Worm (Caenorhabditis elegans): ENCODE results near the gene Y62H9A.10.

ce11 chrX:11910046-11910445 lies 7.5 kb upstream of the Y62H9A.10 start, which contains the start of gene Y62H9A.15:
- TF ChIP-seq dve-1 (tag; optimal IDR thresholded peaks at IDR 0.05) (no peak), tbx-2 (tag; optimal IDR thresholded peaks at IDR 0.05) (no peak), ama-1 (optimal IDR thresholded peaks at IDR 0.05) (no peak), madf-2 (tag; optimal IDR thresholded peaks at IDR 0.05) (no peak), eyg-1 (tag; optimal IDR thresholded peaks at IDR 0.05) (no peak), pha-4 (tag; optimal IDR thresholded peaks at IDR 0.05) (no peak), F13H6.1 (tag; optimal IDR thresholded peaks at IDR 0.05) (no peak), mec-3 (tag; optimal IDR thresholded peaks at IDR 0.05; ENCODE audit: borderline replicate concordance) (no peak)
